Fruit fly (Drosophila melanogaster): ENCODE results near the gene CG17734.
A peak's percentile ranks its signal among the peaks of the same experiment; 100 is the strongest.

Gene CG17734

dm6 chr3R:11200885-11201421, 42.8 kb downstream of the CG17734 start (continued):
- TF ChIP-seq CG11560 (tag; IDR thresholded peaks at IDR 0.05) (no peak), CG17385 (GFP tag; optimal IDR thresholded peaks at IDR 0.05) (no peak), CG18476 (GFP tag; optimal IDR thresholded peaks at IDR 0.05) (peak; percentile 37), BEAF-32 (GFP tag; optimal IDR thresholded peaks at IDR 0.05) (no peak), CG31441 (GFP tag; IDR thresholded peaks at IDR 0.05) (no peak; the same call in 1 of the 2 replicates), CG31388 (GFP tag; optimal IDR thresholded peaks at IDR 0.05) (no peak), CG14441 (GFP tag; IDR thresholded peaks at IDR 0.05) (peak; percentile 75), Fer2 (tag; optimal IDR thresholded peaks at IDR 0.05) (no peak), CG14014 (GFP tag; IDR thresholded peaks at IDR 0.05) (no peak), chn (GFP tag; optimal IDR thresholded peaks at IDR 0.05) (no peak), Oli (tag; optimal IDR thresholded peaks at IDR 0.05) (peak; percentile 73), vnd (GFP tag; IDR thresholded peaks at IDR 0.05; ENCODE audit: partially characterized antibody) (no peak), CG14860 (GFP tag; IDR thresholded peaks at IDR 0.05; ENCODE audit: partially characterized antibody) (no peak), zen (tag; optimal IDR thresholded peaks at IDR 0.05) (no peak), zf30C (GFP tag; optimal IDR thresholded peaks at IDR 0.05) (no peak), Ravus (GFP tag; IDR thresholded peaks at IDR 0.05) (no peak), nom (GFP tag; optimal IDR thresholded peaks at IDR 0.05) (no peak), Ada2b (GFP tag; IDR thresholded peaks at IDR 0.05) (peak; percentile 57), Abd-B (GFP tag; optimal IDR thresholded peaks at IDR 0.05) (peak; percentile 40), org-1 (GFP tag; optimal IDR thresholded peaks at IDR 0.05) (no peak), CG14667 (GFP tag; IDR thresholded peaks at IDR 0.05) (no peak), CG2202 (tag; optimal IDR thresholded peaks at IDR 0.05) (no peak), CG18262 (tag; optimal IDR thresholded peaks at IDR 0.05) (peak; percentile 50), Mes4 (GFP tag; optimal IDR thresholded peaks at IDR 0.05) (no peak), Antp (GFP tag; optimal IDR thresholded peaks at IDR 0.05) (no peak), CG7745 (tag; optimal IDR thresholded peaks at IDR 0.05) (no peak), MBD-R2 (GFP tag; IDR thresholded peaks at IDR 0.05) (no peak), cato (GFP tag; optimal IDR thresholded peaks at IDR 0.05; ENCODE audit: borderline replicate concordance) (no peak), Fer3 (tag; optimal IDR thresholded peaks at IDR 0.05) (peak; percentile 63), CG1024 (GFP tag; IDR thresholded peaks at IDR 0.05) (no peak), btn (GFP tag; optimal IDR thresholded peaks at IDR 0.05) (no peak), tgo (GFP tag; IDR thresholded peaks at IDR 0.05) (peak; percentile 61; the same call in 2 of the 3 replicates), CG11093 (GFP tag; IDR thresholded peaks at IDR 0.05) (no peak), Taf1 (GFP tag; IDR thresholded peaks at IDR 0.05) (no peak), CG15073 (GFP tag; optimal IDR thresholded peaks at IDR 0.05) (no peak), fd64A (GFP tag; optimal IDR thresholded peaks at IDR 0.05) (no peak), Elba2 (GFP tag; optimal IDR thresholded peaks at IDR 0.05) (no peak), bowl (GFP tag; IDR thresholded peaks at IDR 0.05) (no peak), stwl (tag; optimal IDR thresholded peaks at IDR 0.05) (no peak), Dref (GFP tag; IDR thresholded peaks at IDR 0.05) (no peak), CG17568 (GFP tag; optimal IDR thresholded peaks at IDR 0.05) (peak; percentile 55), ro (GFP tag; IDR thresholded peaks at IDR 0.05) (no peak), zen2 (GFP tag; IDR thresholded peaks at IDR 0.05; ENCODE audit: partially characterized antibody) (no peak), sc (optimal IDR thresholded peaks at IDR 0.05) (no peak), sc (GFP tag; optimal IDR thresholded peaks at IDR 0.05) (peak; percentile 18), CG12659 (GFP tag; optimal IDR thresholded peaks at IDR 0.05) (peak; percentile 47), CG1233 (GFP tag; optimal IDR thresholded peaks at IDR 0.05) (peak; percentile 58), Fer1 (GFP tag; optimal IDR thresholded peaks at IDR 0.05) (peak; percentile 46), bcd (GFP tag; optimal IDR thresholded peaks at IDR 0.05) (peak; percentile 58), CG17359 (tag; optimal IDR thresholded peaks at IDR 0.05) (peak; percentile 55), lbe (GFP tag; optimal IDR thresholded peaks at IDR 0.05) (peak; percentile 81)
